Worm (Caenorhabditis elegans) whole organism, L4/young adult: Measurements from ENCODE around the gene T15B7.14.

Experiments used
- W03F9.2 ChIP-seq: fragments of 150-350 bp; optimal IDR thresholded peaks from 2 replicates; lab custom pipeline; 2014; ENCODE audit warnings: missing biosample characterization, missing genetic modification characterization
- dao-5 ChIP-seq: sonication (generic microtip); optimal IDR thresholded peaks from 2 replicates; lab custom pipeline; 2016; ENCODE audit warnings: missing genotype, missing genetic modification characterization, moderate library complexity, missing compliant biosample characterization
- him-1 ChIP-seq: sonication (generic microtip); optimal IDR thresholded peaks from 2 replicates; lab custom pipeline; 2016; ENCODE audit warnings: missing genotype, missing genetic modification reagents, missing genetic modification characterization, missing compliant biosample characterization

DNA sequence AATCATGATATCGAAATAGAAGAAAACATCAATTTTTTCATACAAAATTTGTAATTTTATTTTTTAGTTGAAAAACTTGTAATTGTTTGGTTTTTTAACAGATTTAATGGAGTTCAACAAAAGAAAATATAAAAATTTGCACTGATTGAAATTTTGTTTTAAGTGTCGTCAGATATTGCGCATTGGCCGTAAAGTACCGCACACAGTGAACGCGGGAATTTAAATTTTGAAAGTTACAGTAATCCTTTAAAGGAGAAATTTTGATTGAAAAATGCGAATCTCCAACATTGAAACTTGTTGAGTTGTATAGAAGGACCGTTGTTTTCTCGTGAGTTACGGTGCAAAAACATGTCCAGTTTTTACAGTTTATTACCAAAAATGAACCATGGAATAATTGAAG is 42.2 kb downstream of the T15B7.14 start:
- no peak for TF ChIP-seq him-1 (tag; lab: Kevin White, UChicago)
- no peak for TF ChIP-seq W03F9.2
- no peak for TF ChIP-seq dao-5 (tag; lab: Kevin White, UChicago)
